Worm (Caenorhabditis elegans): ENCODE data around the gene msp-59.
"Not testable (repeated sequence)": the region's sequence is repeated elsewhere in the genome, so short reads cannot be mapped to it uniquely, and the experiment has no call there.

DNA sequence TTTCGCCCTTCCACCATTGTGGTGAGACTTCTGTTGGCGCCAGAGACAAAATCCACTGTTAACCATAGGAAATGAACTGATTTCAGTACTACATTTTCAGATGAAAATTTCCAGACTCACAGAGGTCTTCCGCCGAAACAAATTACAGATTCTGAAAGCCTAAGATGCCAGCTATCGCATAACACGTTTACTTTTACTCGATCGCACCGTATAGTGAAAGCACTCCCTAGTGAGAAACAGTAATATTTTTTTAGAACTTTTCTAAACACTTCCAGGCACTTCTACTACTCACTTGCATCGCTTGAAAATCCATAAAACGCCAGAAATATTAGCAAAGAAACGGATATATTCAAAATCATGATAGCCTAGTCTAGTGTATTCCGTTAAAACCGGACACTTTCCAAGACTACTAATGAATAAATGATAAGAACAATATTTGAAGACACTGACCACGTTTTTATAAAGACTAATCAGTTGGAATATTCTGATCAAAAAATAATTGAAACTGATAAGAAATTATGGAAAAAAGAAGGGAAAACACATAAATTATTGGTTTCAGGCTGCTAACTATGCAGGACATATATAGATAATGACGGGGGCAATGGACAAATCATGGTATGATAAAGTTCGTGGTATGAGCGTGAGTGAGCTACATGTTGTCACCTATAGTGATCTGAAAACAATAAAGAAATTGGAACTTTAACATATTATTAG is 37.7 kb upstream of the msp-59 start, which contains the start of gene gba-4:
- not testable (repeated sequence) for TF ChIP-seq sea-1 (GFP tag; conservative IDR thresholded peaks at IDR 0.05); ama-1 (optimal IDR thresholded peaks at IDR 0.05); aly-1 (tag; optimal IDR thresholded peaks at IDR 0.05); hmbx-1 (tag; optimal IDR thresholded peaks at IDR 0.05); tra-4 (tag; optimal IDR thresholded peaks at IDR 0.05); tbx-37 (GFP tag; conservative IDR thresholded peaks at IDR 0.05); hnd-1 (tag; optimal IDR thresholded peaks at IDR 0.05); ets-7 (tag; optimal IDR thresholded peaks at IDR 0.05); scrt-1 (GFP tag; IDR thresholded peaks at IDR 0.05); flt-1 (GFP tag; IDR thresholded peaks at IDR 0.05)

All from whole organism, early embryonic.